Worm (Caenorhabditis elegans) whole organism, L3 larva: Measurements from ENCODE around the gene Y39A1A.21.

Experiments used
- R02D3.7 ChIP-seq: fragments of 150-350 bp; optimal IDR thresholded peaks from 2 replicates; lab custom pipeline; 2014; ENCODE audit warnings: missing biosample characterization, missing genetic modification characterization
- ZK546.5 ChIP-seq: sonication (generic microtip); optimal IDR thresholded peaks from 2 replicates; lab custom pipeline; 2017; ENCODE audit warnings: missing biosample characterization, missing genetic modification characterization
- ama-1 ChIP-seq: fragments of 150-350 bp; optimal IDR thresholded peaks from 2 replicates; lab custom pipeline; 2018
- ceh-16 ChIP-seq: sonication (generic microtip); optimal IDR thresholded peaks from 2 replicates; lab custom pipeline; 2017; ENCODE audit warnings: missing biosample characterization, missing genetic modification characterization
- ceh-28 ChIP-seq: fragments of 150-350 bp; optimal IDR thresholded peaks from 2 replicates; lab custom pipeline; 2014; ENCODE audit warnings: missing biosample characterization, missing genetic modification reagents, missing genetic modification characterization
- ceh-82 ChIP-seq: fragments of 150-350 bp; optimal IDR thresholded peaks from 2 replicates; lab custom pipeline; 2014; ENCODE audit warnings: missing biosample characterization, missing genetic modification characterization
- ceh-9 ChIP-seq: sonication (generic microtip); optimal IDR thresholded peaks from 2 replicates; lab custom pipeline; 2018; ENCODE audit warnings: missing biosample characterization, missing genetic modification characterization
- egl-27 ChIP-seq: sonication (generic microtip); optimal IDR thresholded peaks from 4 replicates; lab custom pipeline; 2017; ENCODE audit warnings: missing biosample characterization, missing genetic modification reagents, missing genetic modification characterization
- elt-1 ChIP-seq: fragments of 150-350 bp; optimal IDR thresholded peaks from 2 replicates; lab custom pipeline; 2014; ENCODE audit warnings: missing biosample characterization, missing genetic modification characterization
- elt-2 ChIP-seq: sonication (generic microtip); optimal IDR thresholded peaks from 2 replicates; lab custom pipeline; 2016; ENCODE audit warnings: missing genetic modification reagents, mild to moderate bottlenecking, missing genetic modification characterization, missing compliant biosample characterization
- eor-1 ChIP-seq, 2 experiments: fragments of 150-350 bp; optimal IDR thresholded peaks; 2 replicates each; lab custom pipeline; 2014 to 2018; ENCODE audit warnings: missing biosample characterization in 2 of 2, missing genetic modification characterization in 2 of 2
- fkh-2 ChIP-seq: fragments of 150-350 bp; optimal IDR thresholded peaks from 2 replicates; lab custom pipeline; 2014; ENCODE audit warnings: missing biosample characterization, missing genetic modification reagents, missing genetic modification characterization
- fos-1 ChIP-seq: fragments of 150-350 bp; optimal IDR thresholded peaks from 2 replicates; lab custom pipeline; 2014; ENCODE audit warnings: missing biosample characterization, missing genetic modification characterization
- hmg-11 ChIP-seq: sonication (generic microtip); optimal IDR thresholded peaks from 2 replicates; lab custom pipeline; 2016; ENCODE audit warnings: missing genetic modification characterization, missing compliant biosample characterization
- lin-15B ChIP-seq: fragments of 150-350 bp; optimal IDR thresholded peaks from 2 replicates; lab custom pipeline; 2014; ENCODE audit warnings: missing biosample characterization, missing genetic modification characterization
- lin-39 ChIP-seq: fragments of 150-350 bp; optimal IDR thresholded peaks from 2 replicates; lab custom pipeline; 2018; ENCODE audit warnings: missing biosample characterization, missing genetic modification reagents, missing genetic modification characterization
- lsy-12 ChIP-seq: sonication (generic microtip); optimal IDR thresholded peaks from 2 replicates; lab custom pipeline; 2016; ENCODE audit warnings: mild to moderate bottlenecking, missing genetic modification characterization, missing compliant biosample characterization
- mdl-1 ChIP-seq: fragments of 150-350 bp; optimal IDR thresholded peaks from 2 replicates; lab custom pipeline; 2014; ENCODE audit warnings: missing biosample characterization, missing genetic modification characterization
- mml-1 ChIP-seq: fragments of 150-350 bp; sonication (generic microtip); optimal IDR thresholded peaks from 3 replicates; lab custom pipeline; 2014; ENCODE audit warnings: missing biosample characterization, missing genetic modification characterization
- nfya-1 ChIP-seq: sonication (generic microtip); optimal IDR thresholded peaks from 2 replicates; lab custom pipeline; 2017; ENCODE audit warnings: missing genetic modification characterization, mild to moderate bottlenecking, missing compliant biosample characterization, antibody characterized with exemption, moderate library complexity; ENCODE audit not compliant: insufficient read depth
- nhr-11 ChIP-seq: fragments of 150-350 bp; optimal IDR thresholded peaks from 2 replicates; lab custom pipeline; 2014; ENCODE audit warnings: missing biosample characterization, missing genetic modification characterization
- nhr-23 ChIP-seq: fragments of 150-350 bp; optimal IDR thresholded peaks from 2 replicates; lab custom pipeline; 2014; ENCODE audit warnings: missing biosample characterization, missing genetic modification reagents, missing genetic modification characterization
- nhr-25 ChIP-seq: sonication (generic microtip); optimal IDR thresholded peaks from 2 replicates; lab custom pipeline; 2017; ENCODE audit warnings: missing biosample characterization, missing genetic modification characterization
- nhr-28 ChIP-seq: fragments of 150-350 bp; optimal IDR thresholded peaks from 2 replicates; lab custom pipeline; 2014; ENCODE audit warnings: missing biosample characterization, missing genetic modification characterization
- nhr-43 ChIP-seq: sonication (generic microtip); optimal IDR thresholded peaks from 2 replicates; lab custom pipeline; 2016; ENCODE audit warnings: mild to moderate bottlenecking, missing genetic modification characterization, missing compliant biosample characterization; ENCODE audit not compliant: poor library complexity, severe bottlenecking
- nhr-67 ChIP-seq: fragments of 150-350 bp; optimal IDR thresholded peaks from 2 replicates; lab custom pipeline; 2014; ENCODE audit warnings: missing biosample characterization, missing genetic modification characterization
- nhr-76 ChIP-seq: fragments of 150-350 bp; sonication (generic microtip); optimal IDR thresholded peaks from 5 replicates; lab custom pipeline; 2014; ENCODE audit warnings: missing biosample characterization, missing genetic modification characterization
- pha-4 ChIP-seq: fragments of 150-350 bp; optimal IDR thresholded peaks from 2 replicates; lab custom pipeline; 2014; ENCODE audit warnings: missing biosample characterization, missing genetic modification reagents, missing genetic modification characterization
- sea-2 ChIP-seq: fragments of 150-350 bp; sonication (generic microtip); optimal IDR thresholded peaks from 4 replicates; lab custom pipeline; 2014; ENCODE audit warnings: missing biosample characterization, missing genetic modification reagents, missing genetic modification characterization
- skn-1 ChIP-seq: fragments of 150-350 bp; optimal IDR thresholded peaks from 2 replicates; lab custom pipeline; 2014; ENCODE audit warnings: missing biosample characterization, missing genetic modification characterization
- snpc-4 ChIP-seq: fragments of 150-350 bp; optimal IDR thresholded peaks from 2 replicates; lab custom pipeline; 2014; ENCODE audit warnings: missing biosample characterization, missing genetic modification characterization
- tbx-2 ChIP-seq: sonication (generic microtip); optimal IDR thresholded peaks from 2 replicates; lab custom pipeline; 2016; ENCODE audit warnings: mild to moderate bottlenecking, missing genetic modification characterization, missing compliant biosample characterization
- unc-62 ChIP-seq: fragments of 150-350 bp; sonication (generic microtip); optimal IDR thresholded peaks from 4 replicates; lab custom pipeline; 2014; ENCODE audit warnings: missing biosample characterization, missing genetic modification reagents, missing genetic modification characterization
- zag-1 ChIP-seq: fragments of 150-350 bp; optimal IDR thresholded peaks from 2 replicates; lab custom pipeline; 2014; ENCODE audit warnings: missing biosample characterization, missing genetic modification characterization
- ztf-4 ChIP-seq: fragments of 150-350 bp; optimal IDR thresholded peaks from 2 replicates; lab custom pipeline; 2014; ENCODE audit warnings: missing biosample characterization, missing genetic modification characterization

Gene Y39A1A.21

DNA sequence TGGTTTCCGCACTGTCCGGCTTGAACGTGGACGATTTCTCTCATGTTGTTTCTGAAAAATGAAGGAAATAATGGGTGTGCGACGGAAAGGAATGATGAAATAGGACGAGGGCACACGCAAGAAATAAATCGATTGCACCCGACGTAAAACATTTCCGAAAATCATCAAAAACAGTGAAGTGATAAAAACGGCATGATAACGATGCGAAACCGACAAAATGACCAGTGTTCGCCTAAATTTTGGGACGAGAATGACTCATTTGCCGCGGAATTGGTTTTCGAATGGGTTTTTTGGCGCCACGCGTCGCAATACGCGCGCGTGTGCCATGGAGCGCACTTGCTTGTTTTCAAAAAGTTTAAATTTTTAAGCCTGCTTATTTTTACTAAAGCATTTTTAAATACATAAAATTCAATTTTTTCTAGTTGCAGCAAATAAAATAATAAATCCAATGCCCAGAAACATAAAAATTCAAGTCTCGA is 35.6 kb upstream of the Y39A1A.21 start, which contains the start of the genes tbb-1 and rib-2 (continued):
- TF ChIP-seq lsy-12 (tag; lab: Kevin White, UChicago) (peak; percentile 23), ceh-82 (tag; lab: Kevin White, UChicago) (no peak), ama-1 (lab: Kevin White, UChicago) (peak; percentile 38), fos-1 (peak; percentile 98), nhr-28 (no peak), ceh-28 (peak; percentile 73)

DNA sequence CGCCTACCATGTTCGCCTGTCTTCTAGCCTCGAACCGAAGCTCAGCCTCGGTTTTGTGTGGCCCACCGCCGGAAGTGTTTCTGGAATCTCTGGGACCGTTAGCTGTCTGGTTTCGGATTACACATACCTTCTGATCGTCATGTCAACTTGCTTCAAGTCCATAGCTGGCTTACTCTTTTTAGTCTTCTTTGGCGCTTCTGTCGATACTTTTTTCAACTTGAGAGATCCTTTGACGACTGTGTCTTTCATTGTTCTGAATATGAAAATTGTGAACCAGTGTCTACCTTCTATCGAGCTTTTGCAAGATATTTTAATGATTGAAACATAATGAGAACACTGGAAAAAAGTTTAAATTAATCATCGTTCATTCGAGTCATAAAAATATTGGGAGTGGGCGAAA is 33.7 kb upstream of the Y39A1A.21 start, which contains the start of gene K01G5.8:
K01G5.8 (minus strand) TSS at position 255 of the 400 bp plus-strand sequence.
- TF ChIP-seq ztf-4 (tag; lab: Kevin White, UChicago) (no peak), tbx-2 (tag; lab: Kevin White, UChicago) (no peak), R02D3.7 (no peak), nhr-23 (tag; lab: Kevin White, UChicago) (no peak), ama-1 (lab: Kevin White, UChicago) (no peak), fkh-2 (tag; lab: Kevin White, UChicago) (no peak), fos-1 (no peak)

DNA sequence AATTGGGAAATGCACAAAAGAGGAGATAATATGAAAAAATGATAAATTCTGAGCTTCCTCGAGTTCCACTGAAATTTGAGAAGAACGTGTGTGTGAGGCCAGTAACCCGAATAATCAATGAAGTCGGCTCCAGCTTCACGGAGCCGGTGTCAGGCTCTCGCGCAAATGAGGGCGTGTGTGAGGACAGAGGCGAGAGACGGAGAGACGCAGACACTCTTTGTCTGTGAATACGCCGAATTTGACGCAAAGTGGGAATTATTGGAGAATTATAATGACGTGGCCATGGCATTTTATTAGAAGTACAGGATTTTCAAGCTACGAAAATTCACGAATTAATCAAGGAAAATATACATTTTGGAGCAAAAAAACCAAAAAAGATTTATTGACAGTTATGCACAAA is 33.1 kb upstream of the Y39A1A.21 start:
- peak; percentile 45 for TF ChIP-seq elt-2
- peak; percentile 16 for TF ChIP-seq snpc-4 (tag; lab: Kevin White, UChicago)
- TF ChIP-seq pha-4, result peak; percentile 37
- peak; percentile 66 for TF ChIP-seq hmg-11
- peak; percentile 72 for TF ChIP-seq lin-15B (tag; lab: Kevin White, UChicago)
- no peak for TF ChIP-seq tbx-2 (tag; lab: Kevin White, UChicago)
- TF ChIP-seq ama-1 (lab: Kevin White, UChicago), result peak; percentile 56
- TF ChIP-seq nhr-25 (tag; lab: Kevin White, UChicago), result peak; percentile 33
- TF ChIP-seq ceh-9, result no peak
- no peak for TF ChIP-seq ceh-16
- TF ChIP-seq ceh-28, result peak; percentile 25
- peak; percentile 79 for TF ChIP-seq nfya-1 (tag; lab: Kevin White, UChicago)
- TF ChIP-seq elt-1 (tag; lab: Kevin White, UChicago), result no peak
- TF ChIP-seq lsy-12 (tag; lab: Kevin White, UChicago), result no peak
- TF ChIP-seq lin-39 (tag; lab: Kevin White, UChicago), result peak; percentile 52
- peak; percentile 37 for TF ChIP-seq nhr-23 (tag; lab: Kevin White, UChicago)

DNA sequence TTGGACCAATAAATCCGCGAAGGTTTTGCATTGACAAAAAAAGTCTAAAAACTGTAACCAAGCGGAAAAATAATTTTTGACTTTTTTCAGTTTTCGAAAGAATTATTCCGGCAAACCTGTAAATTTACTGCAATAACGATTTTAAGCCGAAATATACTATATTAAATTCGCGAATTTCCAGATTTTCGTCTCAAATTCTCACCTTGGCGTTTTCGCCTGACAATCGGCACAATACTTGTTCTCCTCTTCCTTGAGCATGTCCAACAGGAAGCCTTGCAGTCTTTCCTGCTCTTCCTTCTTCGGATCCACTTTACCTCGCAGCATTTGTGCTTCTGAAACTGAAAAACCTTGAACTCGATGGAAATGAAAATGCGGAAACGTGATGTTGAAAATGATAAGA is 32.6 kb upstream of the Y39A1A.21 start, which contains the start of gene smap-1:
smap-1 (minus strand) TSS at position 338 of the 400 bp plus-strand sequence.
- TF ChIP-seq tbx-2 (tag; lab: Kevin White, UChicago) (no peak), nhr-76 (tag; lab: Kevin White, UChicago) (no peak), sea-2 (GFP tag; lab: Kevin White, UChicago) (no peak), zag-1 (tag; lab: Kevin White, UChicago) (no peak), ceh-16 (no peak), mdl-1 (tag; lab: Kevin White, UChicago) (no peak), nhr-25 (tag; lab: Kevin White, UChicago) (no peak), ceh-28 (no peak), hmg-11 (no peak), nfya-1 (tag; lab: Kevin White, UChicago) (no peak), nhr-11 (tag; lab: Kevin White, UChicago) (no peak), ama-1 (lab: Kevin White, UChicago) (no peak), eor-1 (tag; optimal IDR thresholded peaks at IDR 0.05; lab: Kevin White, UChicago) (no peak), ceh-9 (no peak), nhr-67 (tag; lab: Kevin White, UChicago) (no peak)

ce11 chrIII:10738081-10738480 is 31.3 kb upstream of the Y39A1A.21 start:
- TF ChIP-seq nhr-67 (tag; lab: Kevin White, UChicago), result no peak
- no peak for TF ChIP-seq ceh-28
- TF ChIP-seq fos-1, result no peak

DNA sequence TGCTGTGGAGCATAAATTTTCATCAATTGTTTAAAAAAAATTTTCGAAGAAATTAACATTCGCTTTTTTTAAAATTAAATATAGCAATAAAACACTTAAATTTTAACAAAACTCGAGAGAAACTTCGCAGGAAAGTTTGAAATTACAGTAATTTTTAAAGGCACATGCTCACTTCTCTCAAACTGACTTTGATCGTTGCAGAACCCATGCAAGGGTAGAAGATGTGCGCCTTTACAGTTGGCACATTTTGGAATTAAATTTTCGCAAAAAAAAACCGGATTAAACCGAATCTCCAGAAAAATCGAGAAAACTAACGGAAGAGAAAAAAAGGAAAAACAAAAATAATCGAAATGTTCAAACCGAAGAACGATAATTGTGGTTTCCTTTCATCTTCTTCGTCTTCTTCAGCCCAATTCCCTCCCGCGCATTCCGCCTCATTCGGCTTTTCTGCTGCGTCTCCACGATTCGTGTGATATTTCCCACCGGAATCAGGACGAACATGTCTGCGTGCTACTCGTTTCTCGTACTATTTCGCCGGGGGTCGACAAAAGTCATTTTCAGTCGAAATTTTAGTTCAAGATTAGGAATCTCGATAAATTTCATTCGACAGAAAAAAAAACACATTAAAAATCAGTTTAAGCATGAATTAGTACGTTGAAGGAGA is 29.6 kb upstream of the Y39A1A.21 start:
- TF ChIP-seq tbx-2 (tag; lab: Kevin White, UChicago) (no peak), unc-62 (GFP tag; lab: Kevin White, UChicago) (no peak), ama-1 (lab: Kevin White, UChicago) (peak; percentile 8), hmg-11 (peak; percentile 23), nhr-23 (tag; lab: Kevin White, UChicago) (peak; percentile 67), skn-1 (tag; lab: Kevin White, UChicago) (no peak), ZK546.5 (tag; lab: Kevin White, UChicago) (no peak), nhr-25 (tag; lab: Kevin White, UChicago) (peak; percentile 45), egl-27 (no peak), nhr-67 (tag; lab: Kevin White, UChicago) (no peak), nhr-43 (tag; lab: Kevin White, UChicago) (peak; percentile 30), lsy-12 (tag; lab: Kevin White, UChicago) (no peak), mml-1 (tag; lab: Kevin White, UChicago) (no peak)
